Worm (Caenorhabditis elegans) whole organism, mixed stage, embryonic: ENCODE measurements around the gene dmsr-12.

Experiments used
- M03D4.4 ChIP-seq: sonication (generic microtip); optimal IDR thresholded peaks from 2 replicates; lab custom pipeline; 2017; ENCODE audit warnings: mild to moderate bottlenecking, missing genetic modification characterization, missing compliant biosample characterization
- bed-3 ChIP-seq: fragments of 200-800 bp; sonication (Bioruptor generic); optimal IDR thresholded peaks from 3 replicates; lab custom pipeline; 2018; ENCODE audit warnings: mild to moderate bottlenecking, missing genetic modification characterization, moderate library complexity, missing compliant biosample characterization
- blmp-1 ChIP-seq: fragments of 150-350 bp; optimal IDR thresholded peaks from 2 replicates; lab custom pipeline; 2014; ENCODE audit warnings: missing biosample characterization, missing genetic modification characterization
- ceh-39 ChIP-seq: fragments of 150-350 bp; optimal IDR thresholded peaks from 2 replicates; lab custom pipeline; 2014; ENCODE audit warnings: missing biosample characterization, missing genetic modification characterization
- ceh-83 ChIP-seq: fragments of 200-800 bp; sonication (Bioruptor generic); optimal IDR thresholded peaks from 2 replicates; lab custom pipeline; 2018; ENCODE audit warnings: mild to moderate bottlenecking, missing genetic modification characterization, missing compliant biosample characterization
- ces-1 ChIP-seq: fragments of 150-350 bp; optimal IDR thresholded peaks from 2 replicates; lab custom pipeline; 2014; ENCODE audit warnings: missing biosample characterization, missing genetic modification reagents, missing genetic modification characterization
- cnd-1 ChIP-seq: fragments of 200-800 bp; sonication (Bioruptor generic); optimal IDR thresholded peaks from 2 replicates; lab custom pipeline; 2018; ENCODE audit warnings: mild to moderate bottlenecking, missing genetic modification characterization, missing compliant biosample characterization
- drap-1 ChIP-seq: fragments of 200-800 bp; sonication (Bioruptor generic); optimal IDR thresholded peaks from 3 replicates; lab custom pipeline; 2018; ENCODE audit warnings: mild to moderate bottlenecking, missing genetic modification characterization, missing compliant biosample characterization
- elt-1 ChIP-seq: sonication (generic microtip); optimal IDR thresholded peaks from 2 replicates; lab custom pipeline; 2017; ENCODE audit warnings: missing genetic modification characterization, mild to moderate bottlenecking, missing compliant biosample characterization, antibody characterized with exemption, moderate library complexity, borderline replicate concordance; ENCODE audit not compliant: insufficient read depth
- elt-3 ChIP-seq: fragments of 150-350 bp; optimal IDR thresholded peaks from 2 replicates; lab custom pipeline; 2014; ENCODE audit warnings: missing biosample characterization, missing genetic modification characterization
- flh-1 ChIP-seq: fragments of 200-800 bp; sonication (Bioruptor generic); optimal IDR thresholded peaks from 2 replicates; lab custom pipeline; 2018; ENCODE audit warnings: mild to moderate bottlenecking, missing genetic modification characterization, moderate library complexity, missing compliant biosample characterization
- ham-2 ChIP-seq: fragments of 200-800 bp; sonication (Bioruptor generic); optimal IDR thresholded peaks from 2 replicates; lab custom pipeline; 2018; ENCODE audit warnings: mild to moderate bottlenecking, missing genetic modification characterization, missing compliant biosample characterization
- hlh-1 ChIP-seq: fragments of 150-350 bp; optimal IDR thresholded peaks from 2 replicates; lab custom pipeline; 2014; ENCODE audit warnings: missing biosample characterization, missing genetic modification reagents, missing genetic modification characterization
- lin-13 ChIP-seq: fragments of 150-350 bp; optimal IDR thresholded peaks from 2 replicates; lab custom pipeline; 2014; ENCODE audit warnings: missing biosample characterization, missing genetic modification characterization
- lin-32 ChIP-seq: fragments of 200-800 bp; sonication (Bioruptor generic); optimal IDR thresholded peaks from 2 replicates; lab custom pipeline; 2018; ENCODE audit warnings: mild to moderate bottlenecking, missing genetic modification characterization, missing compliant biosample characterization
- lsy-2 ChIP-seq: fragments of 150-350 bp; optimal IDR thresholded peaks from 2 replicates; lab custom pipeline; 2014; ENCODE audit warnings: missing biosample characterization, missing genetic modification characterization
- mab-5 ChIP-seq: fragments of 150-350 bp; optimal IDR thresholded peaks from 2 replicates; lab custom pipeline; 2014; ENCODE audit warnings: missing biosample characterization, missing genetic modification characterization
- mep-1 ChIP-seq: fragments of 150-350 bp; optimal IDR thresholded peaks from 2 replicates; lab custom pipeline; 2017; ENCODE audit warnings: missing biosample characterization, missing genetic modification reagents, missing genetic modification characterization, inconsistent platforms
- mls-2 ChIP-seq: sonication (generic microtip); optimal IDR thresholded peaks from 2 replicates; lab custom pipeline; 2016; ENCODE audit warnings: mild to moderate bottlenecking, missing genetic modification characterization, moderate library complexity, missing compliant biosample characterization
- nhr-12 ChIP-seq: fragments of 150-350 bp; optimal IDR thresholded peaks from 2 replicates; lab custom pipeline; 2014; ENCODE audit warnings: missing biosample characterization, missing genetic modification characterization
- nhr-2 ChIP-seq: fragments of 150-350 bp; optimal IDR thresholded peaks from 2 replicates; lab custom pipeline; 2014; ENCODE audit warnings: missing biosample characterization, missing genetic modification characterization
- nhr-237 ChIP-seq: fragments of 150-350 bp; optimal IDR thresholded peaks from 2 replicates; lab custom pipeline; 2014; ENCODE audit warnings: missing biosample characterization, missing genetic modification characterization
- nhr-28 ChIP-seq: fragments of 150-350 bp; optimal IDR thresholded peaks from 2 replicates; lab custom pipeline; 2014; ENCODE audit warnings: missing biosample characterization, missing genetic modification characterization
- nhr-76 ChIP-seq: sonication (generic microtip); optimal IDR thresholded peaks from 2 replicates; lab custom pipeline; 2017; ENCODE audit warnings: missing biosample characterization, missing genetic modification characterization
- pha-4 ChIP-seq: fragments of 150-350 bp; optimal IDR thresholded peaks from 2 replicates; lab custom pipeline; 2018; ENCODE audit warnings: missing biosample characterization, missing genetic modification reagents, missing genetic modification characterization
- sem-2 ChIP-seq: fragments of 200-800 bp; sonication (Bioruptor generic); optimal IDR thresholded peaks from 2 replicates; lab custom pipeline; 2018; ENCODE audit warnings: mild to moderate bottlenecking, missing genetic modification characterization, missing compliant biosample characterization
- snpc-4 ChIP-seq: fragments of 150-350 bp; optimal IDR thresholded peaks from 2 replicates; lab custom pipeline; 2014; ENCODE audit warnings: missing biosample characterization, missing genetic modification characterization
- sptf-1 ChIP-seq: sonication (generic microtip); optimal IDR thresholded peaks from 2 replicates; lab custom pipeline; 2017; ENCODE audit warnings: mild to moderate bottlenecking, missing genetic modification characterization, moderate library complexity, missing compliant biosample characterization
- tbx-8 ChIP-seq: fragments of 200-800 bp; sonication (Bioruptor generic); optimal IDR thresholded peaks from 2 replicates; lab custom pipeline; 2018; ENCODE audit warnings: mild to moderate bottlenecking, missing genetic modification characterization, moderate library complexity, missing compliant biosample characterization
- unc-120 ChIP-seq: sonication (generic microtip); optimal IDR thresholded peaks from 2 replicates; lab custom pipeline; 2017; ENCODE audit warnings: missing genetic modification characterization, missing compliant biosample characterization; ENCODE audit not compliant: poor library complexity, severe bottlenecking
- zip-8 ChIP-seq: fragments of 150-350 bp; optimal IDR thresholded peaks from 2 replicates; lab custom pipeline; 2014; ENCODE audit warnings: missing biosample characterization, missing genetic modification characterization
- ztf-11 ChIP-seq: fragments of 150-350 bp; optimal IDR thresholded peaks from 2 replicates; lab custom pipeline; 2014; ENCODE audit warnings: missing biosample characterization, missing genetic modification characterization

The dmsr-12 gene

ce11 chrV:6811863-6812262 is 5.6 kb upstream of the dmsr-12 start:
- TF ChIP-seq unc-120 (tag; lab: Kevin White, UChicago) (no peak), M03D4.4 (tag; lab: Kevin White, UChicago) (no peak), elt-1 (tag; lab: Kevin White, UChicago) (no peak), ces-1 (GFP tag; lab: Kevin White, UChicago) (no peak), ceh-83 (GFP tag; lab: Kevin White, UChicago) (no peak), snpc-4 (tag; lab: Kevin White, UChicago) (no peak), mep-1 (tag; lab: Kevin White, UChicago) (no peak), ztf-11 (no peak), zip-8 (no peak), mls-2 (tag; lab: Kevin White, UChicago) (no peak), nhr-28 (tag; lab: Kevin White, UChicago) (no peak), mab-5 (tag; lab: Kevin White, UChicago) (no peak), nhr-12 (no peak), ham-2 (GFP tag; lab: Kevin White, UChicago) (no peak), lin-32 (no peak), lin-13 (tag; lab: Kevin White, UChicago) (no peak), sem-2 (GFP tag; lab: Kevin White, UChicago) (no peak), flh-1 (GFP tag; lab: Kevin White, UChicago) (no peak), sptf-1 (tag; lab: Kevin White, UChicago) (no peak), tbx-8 (GFP tag; lab: Kevin White, UChicago) (no peak)

- TF ChIP-seq zip-8 (no peak), snpc-4 (tag; lab: Kevin White, UChicago) (no peak), mls-2 (tag; lab: Kevin White, UChicago) (no peak)
These were observed 3.9 kb upstream of the dmsr-12 start for ce11 chrV:6810091-6810490.

- TF ChIP-seq cnd-1 (tag; lab: Kevin White, UChicago) (no peak), snpc-4 (tag; lab: Kevin White, UChicago) (no peak), ces-1 (GFP tag; lab: Kevin White, UChicago) (no peak), mls-2 (tag; lab: Kevin White, UChicago) (no peak), nhr-12 (no peak), hlh-1 (no peak), lin-13 (tag; lab: Kevin White, UChicago) (no peak), bed-3 (GFP tag; lab: Kevin White, UChicago) (no peak), tbx-8 (GFP tag; lab: Kevin White, UChicago) (no peak), lsy-2 (tag; lab: Kevin White, UChicago) (no peak), M03D4.4 (tag; lab: Kevin White, UChicago) (no peak), zip-8 (no peak)
These were observed 2.7 kb upstream of the dmsr-12 start, which contains the start of gene dmsr-16 for ce11 chrV:6808962-6809361. Gene dmsr-16, minus strand, starts transcription at chrV:6809062.

ce11 chrV:6803992-6804391 is 2.2 kb downstream of the dmsr-12 start, which contains the start of gene dmsr-11:
Gene dmsr-11, minus strand, starts transcription at chrV:6804092.
- TF ChIP-seq nhr-76 (tag; lab: Kevin White, UChicago) (no peak), ham-2 (GFP tag; lab: Kevin White, UChicago) (no peak), nhr-237 (tag; lab: Kevin White, UChicago) (no peak), nhr-2 (tag; lab: Kevin White, UChicago) (no peak), pha-4 (tag; lab: Kevin White, UChicago) (no peak), ceh-39 (tag; lab: Kevin White, UChicago) (no peak), blmp-1 (tag; lab: Kevin White, UChicago) (no peak)

- TF ChIP-seq nhr-12 (no peak), tbx-8 (GFP tag; lab: Kevin White, UChicago) (no peak), elt-3 (tag; lab: Kevin White, UChicago) (no peak), zip-8 (no peak), ham-2 (GFP tag; lab: Kevin White, UChicago) (no peak), blmp-1 (tag; lab: Kevin White, UChicago) (no peak), pha-4 (tag; lab: Kevin White, UChicago) (no peak), sptf-1 (tag; lab: Kevin White, UChicago) (no peak), M03D4.4 (tag; lab: Kevin White, UChicago) (no peak), ceh-39 (tag; lab: Kevin White, UChicago) (no peak), drap-1 (no peak), mep-1 (tag; lab: Kevin White, UChicago) (no peak), mab-5 (tag; lab: Kevin White, UChicago) (no peak), elt-1 (tag; lab: Kevin White, UChicago) (no peak), sem-2 (GFP tag; lab: Kevin White, UChicago) (no peak)
These were observed 4.4 kb downstream of the dmsr-12 start, which contains the start of gene dmsr-10 for ce11 chrV:6801850-6802249. Gene dmsr-10, minus strand, starts transcription at chrV:6801950.
